Fruit fly (Drosophila melanogaster) Kc167 (cell line): ENCODE data around the gene CG1789.

ENCODE experiments used
- Myc ChIP-seq: fragments of >200 bp; optimal IDR thresholded peaks from 2 replicates; lab custom pipeline; 2017; ENCODE audit warnings: missing external identifiers
- Sin3A ChIP-seq: fragments of >200 bp; optimal IDR thresholded peaks from 2 replicates; lab custom pipeline; 2018; ENCODE audit warnings: missing external identifiers
- h ChIP-seq: fragments of >200 bp; optimal IDR thresholded peaks from 3 replicates; lab custom pipeline; 2018; ENCODE audit warnings: missing external identifiers
- insv ChIP-seq: fragments of >200 bp; optimal IDR thresholded peaks from 3 replicates; lab custom pipeline; 2018; ENCODE audit warnings: missing external identifiers
- psq ChIP-seq: fragments of >200 bp; optimal IDR thresholded peaks from 2 replicates; lab custom pipeline; 2017; ENCODE audit warnings: missing external identifiers
- ttk ChIP-seq: sonication (Bioruptor generic); optimal IDR thresholded peaks from 2 replicates; lab custom pipeline; 2017; ENCODE audit warnings: missing external identifiers

The CG1789 gene

DNA sequence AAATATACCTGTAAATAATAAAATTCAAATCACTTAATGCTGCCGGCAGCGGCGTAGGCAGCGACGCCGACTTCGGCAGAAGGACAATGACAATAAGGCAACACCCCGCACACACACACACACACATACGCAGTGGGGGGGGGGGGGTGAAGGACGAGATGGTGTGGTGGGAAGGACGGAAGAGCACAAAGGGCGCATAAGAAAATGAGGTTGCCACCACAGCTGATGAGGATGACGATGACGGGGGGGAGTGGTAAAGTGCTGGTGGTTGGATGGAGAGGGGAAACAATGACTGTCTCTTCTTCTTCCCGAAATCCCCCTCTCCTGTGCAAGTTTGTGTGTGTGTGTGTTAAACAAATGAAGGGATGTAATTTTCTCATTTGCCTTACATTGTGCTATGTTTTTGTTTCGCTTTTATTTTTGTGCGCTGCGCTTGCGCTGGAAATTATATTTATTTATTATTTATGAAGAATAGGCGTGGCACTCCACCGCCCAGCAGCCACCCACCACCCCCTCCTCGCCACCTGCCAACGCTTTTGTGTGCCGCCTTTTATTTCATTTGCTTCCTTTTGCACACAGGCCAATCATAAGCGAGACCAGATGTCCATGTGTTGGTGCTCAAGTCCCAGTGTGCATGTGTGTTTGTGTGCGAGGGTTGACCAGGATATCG lies 25.4 kb upstream of the CG1789 start:
- TF ChIP-seq h (lab: Kevin White, UChicago) (no peak), psq (lab: Kevin White, UChicago) (no peak), Myc (lab: Kevin White, UChicago) (no peak), insv (lab: Kevin White, UChicago) (no peak), ttk (lab: Kevin White, UChicago) (no peak), Sin3A (lab: Kevin White, UChicago) (no peak)

DNA sequence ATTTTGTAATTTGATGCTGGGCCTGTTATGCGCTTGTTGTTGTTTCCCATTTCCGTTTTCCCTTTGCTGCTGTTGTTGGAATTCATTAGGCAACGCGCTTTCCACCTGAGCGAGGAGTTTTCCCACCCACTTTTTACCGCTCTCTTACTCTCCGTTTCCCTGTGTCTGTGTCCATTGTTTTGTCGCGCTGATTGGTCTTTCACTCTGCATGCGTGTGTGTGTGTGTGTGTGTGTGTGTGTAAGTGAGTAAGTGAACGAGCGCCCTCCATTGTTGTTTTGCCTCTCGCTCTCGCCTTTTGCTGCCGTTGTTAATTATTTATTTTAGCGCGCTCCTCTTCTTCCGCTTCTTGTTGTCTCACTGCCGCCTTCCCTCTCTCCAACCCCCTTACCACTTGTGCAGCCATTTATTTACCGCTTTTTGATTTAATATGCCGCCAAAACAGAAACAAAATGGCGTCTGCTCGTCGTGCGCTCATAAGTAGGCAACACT lies 24.2 kb upstream of the CG1789 start:
- TF ChIP-seq ttk (lab: Kevin White, UChicago): no peak

DNA sequence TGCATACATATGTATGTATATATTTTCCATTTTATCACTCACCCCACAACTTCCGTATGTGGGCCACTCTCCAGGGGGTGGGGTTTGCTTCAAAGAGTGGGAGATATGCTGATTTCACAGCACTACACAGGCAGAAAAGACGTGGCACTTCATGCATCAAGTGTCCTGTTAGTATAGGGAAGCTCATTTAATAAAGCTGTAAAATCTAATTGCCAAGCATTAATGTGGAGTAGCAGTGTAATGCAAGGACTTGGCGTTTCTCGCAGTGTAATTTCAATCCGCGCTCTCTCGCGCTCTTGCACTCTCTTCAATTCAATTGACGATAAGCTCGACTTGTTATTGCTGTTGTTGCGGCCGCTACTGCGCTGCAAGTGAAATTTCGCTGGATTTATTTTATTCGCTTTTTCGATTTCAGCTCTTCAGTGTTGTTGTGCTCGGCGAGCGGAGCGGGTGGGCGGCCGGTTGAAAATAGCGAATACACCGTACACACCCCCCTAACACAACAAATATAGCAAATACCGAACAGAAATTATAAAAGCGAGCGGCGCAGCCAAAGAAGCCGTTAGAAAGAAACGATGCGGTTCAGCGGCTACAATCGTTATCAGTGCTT lies 11.0 kb upstream of the CG1789 start, which contains the start of gene Hexo2:
Gene Hexo2 (plus strand): TSS at position 419 of the 610 bp plus-strand sequence.
- TF ChIP-seq Sin3A (lab: Kevin White, UChicago) (no peak), Myc (lab: Kevin White, UChicago) (no peak), ttk (lab: Kevin White, UChicago) (no peak), insv (lab: Kevin White, UChicago) (no peak), psq (lab: Kevin White, UChicago) (no peak), h (lab: Kevin White, UChicago) (no peak)

DNA sequence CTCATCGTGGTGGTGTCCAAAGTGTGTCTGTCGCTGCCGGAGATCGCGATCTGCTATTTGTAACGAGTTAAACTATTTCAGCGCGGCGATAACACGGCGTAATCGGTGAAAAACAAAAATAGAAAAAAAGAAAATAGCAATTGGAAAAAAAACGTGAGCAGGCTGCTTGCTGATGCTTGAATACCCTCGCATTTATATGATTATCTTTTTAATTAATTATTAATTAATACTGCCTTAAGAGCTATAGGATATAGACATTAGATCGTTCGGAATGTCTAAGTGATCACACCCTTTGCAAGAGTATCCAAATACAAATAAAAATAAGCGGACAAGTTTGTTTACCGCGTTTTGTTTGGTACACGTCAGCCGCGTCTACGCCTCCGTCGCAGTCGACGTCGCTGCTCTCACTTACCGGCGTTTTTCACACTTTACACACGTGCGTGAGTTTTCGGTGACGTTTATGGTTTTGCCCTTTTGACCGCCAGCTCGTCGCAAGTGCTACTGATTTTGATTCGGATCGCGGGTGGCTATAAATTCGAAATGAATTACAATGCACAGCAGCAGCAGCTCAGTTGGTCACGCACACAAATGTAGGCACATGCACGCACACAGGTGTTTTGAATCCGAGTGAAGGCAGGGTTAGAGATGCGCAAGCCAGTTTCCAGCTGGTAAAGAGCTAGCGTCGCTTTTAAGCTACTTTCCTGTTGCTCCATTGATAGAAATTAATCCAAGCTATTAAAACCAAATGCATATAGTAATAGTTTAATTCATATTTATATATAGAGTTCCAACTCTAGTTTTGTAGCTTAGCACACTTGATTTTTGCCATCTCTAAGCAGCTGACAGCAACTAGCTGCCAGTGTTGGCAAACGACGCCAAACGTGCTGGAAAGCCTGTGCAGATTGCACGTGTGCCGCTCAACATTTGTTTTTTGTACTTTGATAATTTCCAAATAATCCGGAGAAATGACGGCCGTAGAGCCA lies 6.0 kb upstream of the CG1789 start, which contains the start of the genes CG2004 and CG1785:
Gene CG2004 (minus strand): TSS at position 861 of the 983 bp plus-strand sequence.
Gene CG1785 (plus strand): TSS at position 873 of the 983 bp plus-strand sequence.
- no peak for TF ChIP-seq ttk (lab: Kevin White, UChicago)
- no peak for TF ChIP-seq Myc (lab: Kevin White, UChicago)
- no peak for TF ChIP-seq Sin3A (lab: Kevin White, UChicago)
- no peak for TF ChIP-seq psq (lab: Kevin White, UChicago)
- TF ChIP-seq h (lab: Kevin White, UChicago): no peak
- no peak for TF ChIP-seq insv (lab: Kevin White, UChicago)

DNA sequence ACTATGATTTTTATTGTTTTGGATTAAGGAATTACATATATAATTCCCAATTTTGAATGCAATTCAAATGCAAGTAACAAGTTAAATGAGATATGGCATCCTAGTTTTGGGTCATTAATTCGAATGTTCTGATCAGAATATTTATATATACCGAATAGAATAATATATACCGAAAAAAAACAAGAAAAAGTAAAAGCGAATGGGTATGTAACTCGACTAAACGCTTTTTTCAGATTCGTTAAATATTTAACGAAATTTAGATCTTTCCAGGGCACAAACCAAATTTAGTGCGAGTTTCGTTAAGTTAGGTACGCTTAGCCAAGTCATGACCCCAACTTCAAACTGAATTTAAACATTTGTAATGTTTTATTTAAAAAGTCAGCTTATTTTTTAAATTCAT lies 1.2 kb downstream of the CG1789 start:
- TF ChIP-seq Sin3A (lab: Kevin White, UChicago) (no peak), Myc (lab: Kevin White, UChicago) (no peak), insv (lab: Kevin White, UChicago) (no peak), h (lab: Kevin White, UChicago) (no peak), psq (lab: Kevin White, UChicago) (no peak), ttk (lab: Kevin White, UChicago) (no peak)

DNA sequence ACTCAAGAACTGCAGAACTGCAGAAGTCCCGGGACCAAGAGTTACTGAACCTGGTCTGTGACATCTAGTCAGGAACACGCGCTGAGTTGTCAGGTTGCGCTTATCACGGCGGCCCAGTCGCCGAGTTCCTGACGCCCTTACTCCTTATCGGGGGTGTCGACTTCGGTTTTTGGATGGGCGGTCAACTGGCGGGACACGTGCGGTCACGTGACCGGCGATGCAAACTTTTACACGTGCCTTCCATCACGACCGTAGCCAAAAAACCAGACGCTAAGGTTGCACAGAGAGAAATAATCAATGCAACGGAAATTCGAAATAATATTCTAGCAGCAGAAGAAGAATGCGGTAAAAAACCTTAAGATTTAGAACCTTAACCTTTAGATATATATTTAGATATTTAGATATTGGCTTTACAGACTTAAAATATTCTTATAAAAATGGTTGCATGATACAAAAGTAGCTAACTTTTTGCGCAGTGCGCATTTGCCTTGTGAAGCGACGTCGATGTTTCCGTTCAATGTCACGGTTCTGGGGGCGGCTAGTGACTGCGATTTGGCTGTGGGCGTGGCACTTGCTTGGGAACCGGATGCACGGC lies 3.2 kb downstream of the CG1789 start:
- TF ChIP-seq insv (lab: Kevin White, UChicago): no peak
- no peak for TF ChIP-seq psq (lab: Kevin White, UChicago)
- TF ChIP-seq ttk (lab: Kevin White, UChicago): no peak
- TF ChIP-seq h (lab: Kevin White, UChicago): no peak
- TF ChIP-seq Myc (lab: Kevin White, UChicago): no peak
- TF ChIP-seq Sin3A (lab: Kevin White, UChicago): no peak

DNA sequence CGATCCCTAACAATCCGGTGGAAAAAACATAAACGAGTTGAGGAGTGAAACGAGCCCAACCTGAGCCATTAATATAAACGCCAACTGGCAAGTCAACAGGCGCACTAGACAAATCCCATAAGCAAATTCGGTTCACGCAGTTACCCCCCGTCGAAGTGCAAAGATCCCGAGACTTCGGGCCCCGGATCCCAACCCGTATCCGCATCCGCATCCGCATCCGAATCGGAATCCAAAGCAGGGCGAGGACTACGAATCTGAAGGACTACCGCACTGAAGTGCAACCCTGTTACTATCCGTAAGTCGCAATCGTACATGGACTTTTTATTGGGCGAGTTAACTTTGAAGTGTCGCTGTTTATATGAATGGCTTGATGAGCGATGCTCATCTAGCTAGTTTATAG lies 4.5 kb downstream of the CG1789 start:
- no peak for TF ChIP-seq Myc (lab: Kevin White, UChicago)
- no peak for TF ChIP-seq ttk (lab: Kevin White, UChicago)
- no peak for TF ChIP-seq h (lab: Kevin White, UChicago)

DNA sequence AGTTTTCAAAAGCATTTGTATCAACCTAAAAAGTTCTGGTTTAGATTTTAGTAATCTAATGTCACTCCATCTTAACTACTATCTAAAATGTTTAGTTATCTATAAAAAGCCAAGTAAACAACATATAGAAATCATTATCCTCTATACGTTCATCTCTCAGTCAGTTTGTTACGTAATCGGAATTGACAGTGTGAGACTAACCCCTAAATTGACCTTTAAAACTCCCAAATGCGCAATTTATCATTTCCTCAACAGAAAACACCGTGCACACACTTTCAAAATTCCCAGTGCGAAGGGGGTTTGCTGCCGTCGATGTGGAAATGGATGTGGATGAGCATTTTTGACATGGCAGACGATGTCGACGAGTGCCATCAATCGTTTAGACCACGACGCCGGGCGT lies 4.9 kb downstream of the CG1789 start:
- TF ChIP-seq insv (lab: Kevin White, UChicago) (no peak), ttk (lab: Kevin White, UChicago) (no peak)

DNA sequence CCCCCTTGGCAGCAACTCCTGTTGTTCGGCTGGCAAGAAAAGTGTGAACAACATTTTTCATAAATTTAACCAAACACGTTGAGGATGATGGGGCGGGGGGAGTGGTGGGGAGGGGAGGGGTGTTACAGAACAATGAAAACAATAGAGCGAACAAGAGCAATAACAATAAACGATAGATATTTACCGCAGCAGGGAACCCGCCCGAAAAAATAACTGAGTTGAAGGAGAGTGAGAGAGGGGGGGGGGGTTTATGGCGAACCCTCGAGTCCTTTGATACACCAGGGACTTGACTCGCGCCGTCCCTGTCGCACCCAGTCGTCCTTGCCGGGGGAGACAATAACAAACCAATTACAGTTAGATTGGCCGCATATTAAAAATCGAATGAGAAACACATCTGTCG lies 6.5 kb downstream of the CG1789 start:
- TF ChIP-seq h (lab: Kevin White, UChicago): no peak
- TF ChIP-seq psq (lab: Kevin White, UChicago): no peak
- no peak for TF ChIP-seq ttk (lab: Kevin White, UChicago)
- no peak for TF ChIP-seq Myc (lab: Kevin White, UChicago)
- no peak for TF ChIP-seq insv (lab: Kevin White, UChicago)
- TF ChIP-seq Sin3A (lab: Kevin White, UChicago): no peak

DNA sequence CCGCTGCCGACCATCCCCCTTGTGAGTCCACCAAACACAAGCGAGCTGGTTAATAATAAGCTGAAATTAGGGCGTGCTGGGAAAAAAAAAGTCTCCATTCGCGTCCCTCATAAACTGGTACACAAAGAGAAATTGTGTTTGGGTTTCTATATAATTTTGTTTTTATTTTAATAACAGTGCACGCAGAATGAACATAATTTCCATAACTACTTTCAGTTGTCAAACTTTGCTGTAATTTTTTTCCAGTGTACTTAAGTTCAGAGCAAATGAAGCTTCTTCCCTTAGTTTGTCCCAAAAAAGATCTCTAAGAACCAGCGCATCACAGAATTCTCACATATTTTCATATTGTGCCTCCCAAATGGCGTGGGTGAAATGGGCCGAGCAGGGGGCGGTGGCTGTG lies 7.7 kb downstream of the CG1789 start:
- TF ChIP-seq ttk (lab: Kevin White, UChicago): no peak
- TF ChIP-seq Sin3A (lab: Kevin White, UChicago): no peak
- no peak for TF ChIP-seq Myc (lab: Kevin White, UChicago)
- TF ChIP-seq h (lab: Kevin White, UChicago): no peak
- no peak for TF ChIP-seq insv (lab: Kevin White, UChicago)
- TF ChIP-seq psq (lab: Kevin White, UChicago): no peak

DNA sequence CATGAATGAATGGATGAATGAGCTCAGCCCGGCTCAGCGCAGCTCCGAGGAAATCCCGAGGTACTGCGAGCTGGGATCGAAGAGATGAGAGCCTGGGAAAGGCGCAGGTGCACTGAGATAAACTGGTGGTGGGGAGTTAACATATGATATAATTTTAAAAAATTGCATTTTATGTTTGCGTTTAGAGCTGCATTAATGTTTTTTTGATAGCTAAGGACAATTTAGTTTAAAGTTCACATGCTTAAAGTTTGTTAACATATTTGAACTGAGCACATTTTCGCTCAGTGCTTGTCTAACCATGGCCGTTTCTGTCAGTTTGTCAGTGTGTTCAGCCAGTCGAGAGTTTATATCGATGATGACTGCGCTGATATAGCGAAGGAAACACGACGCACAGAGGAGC lies 10.0 kb downstream of the CG1789 start:
- no peak for TF ChIP-seq Myc (lab: Kevin White, UChicago)
- no peak for TF ChIP-seq psq (lab: Kevin White, UChicago)
- no peak for TF ChIP-seq ttk (lab: Kevin White, UChicago)
- no peak for TF ChIP-seq insv (lab: Kevin White, UChicago)
- no peak for TF ChIP-seq h (lab: Kevin White, UChicago)
- no peak for TF ChIP-seq Sin3A (lab: Kevin White, UChicago)
